Worm (Caenorhabditis elegans) whole organism, L3 larva: ENCODE measurements around the gene F38B7.17.

Experiments
- R02D3.7 ChIP-seq: fragments of 150-350 bp; optimal IDR thresholded peaks from 2 replicates; lab custom pipeline; 2014; ENCODE audit warnings: missing biosample characterization, missing genetic modification characterization
- ama-1 ChIP-seq: fragments of 150-350 bp; optimal IDR thresholded peaks from 2 replicates; lab custom pipeline; 2018
- ceh-28 ChIP-seq: fragments of 150-350 bp; optimal IDR thresholded peaks from 2 replicates; lab custom pipeline; 2014; ENCODE audit warnings: missing biosample characterization, missing genetic modification reagents, missing genetic modification characterization
- ceh-9 ChIP-seq: sonication (generic microtip); optimal IDR thresholded peaks from 2 replicates; lab custom pipeline; 2018; ENCODE audit warnings: missing biosample characterization, missing genetic modification characterization
- egl-27 ChIP-seq: sonication (generic microtip); optimal IDR thresholded peaks from 4 replicates; lab custom pipeline; 2017; ENCODE audit warnings: missing biosample characterization, missing genetic modification reagents, missing genetic modification characterization
- egl-5 ChIP-seq: fragments of 150-350 bp; optimal IDR thresholded peaks from 2 replicates; lab custom pipeline; 2017; ENCODE audit warnings: missing biosample characterization, missing genetic modification reagents, missing genetic modification characterization, inconsistent platforms
- elt-1 ChIP-seq: fragments of 150-350 bp; optimal IDR thresholded peaks from 2 replicates; lab custom pipeline; 2014; ENCODE audit warnings: missing biosample characterization, missing genetic modification characterization
- elt-2 ChIP-seq: sonication (generic microtip); optimal IDR thresholded peaks from 2 replicates; lab custom pipeline; 2016; ENCODE audit warnings: missing genetic modification reagents, mild to moderate bottlenecking, missing genetic modification characterization, missing compliant biosample characterization
- elt-3 ChIP-seq, 3 experiments: fragments of 150-350 bp in 1 of 3; sonication (generic microtip) in 2 of 3; optimal IDR thresholded peaks; 2 replicates in 2 of 3; 4 replicates in 1 of 3; lab custom pipeline; 2014 to 2017; ENCODE audit warnings: missing biosample characterization in 3 of 3, missing genetic modification characterization in 3 of 3
- eor-1 ChIP-seq, 2 experiments: fragments of 150-350 bp; optimal IDR thresholded peaks; 2 replicates each; lab custom pipeline; 2014 to 2018; ENCODE audit warnings: missing biosample characterization in 2 of 2, missing genetic modification characterization in 2 of 2
- fkh-10 ChIP-seq: sonication (generic microtip); optimal IDR thresholded peaks from 2 replicates; lab custom pipeline; 2017; ENCODE audit warnings: missing biosample characterization, missing genetic modification reagents, missing genetic modification characterization
- fkh-2 ChIP-seq: fragments of 150-350 bp; optimal IDR thresholded peaks from 2 replicates; lab custom pipeline; 2014; ENCODE audit warnings: missing biosample characterization, missing genetic modification reagents, missing genetic modification characterization
- fos-1 ChIP-seq: fragments of 150-350 bp; optimal IDR thresholded peaks from 2 replicates; lab custom pipeline; 2014; ENCODE audit warnings: missing biosample characterization, missing genetic modification characterization
- hmg-11 ChIP-seq: sonication (generic microtip); optimal IDR thresholded peaks from 2 replicates; lab custom pipeline; 2016; ENCODE audit warnings: missing genetic modification characterization, missing compliant biosample characterization
- jun-1 ChIP-seq: fragments of 150-350 bp; optimal IDR thresholded peaks from 2 replicates; lab custom pipeline; 2014; ENCODE audit warnings: missing biosample characterization, missing genetic modification reagents, missing genetic modification characterization
- lin-15B ChIP-seq: fragments of 150-350 bp; optimal IDR thresholded peaks from 2 replicates; lab custom pipeline; 2014; ENCODE audit warnings: missing biosample characterization, missing genetic modification characterization
- lsy-12 ChIP-seq: sonication (generic microtip); optimal IDR thresholded peaks from 2 replicates; lab custom pipeline; 2016; ENCODE audit warnings: mild to moderate bottlenecking, missing genetic modification characterization, missing compliant biosample characterization
- mdl-1 ChIP-seq: fragments of 150-350 bp; optimal IDR thresholded peaks from 2 replicates; lab custom pipeline; 2014; ENCODE audit warnings: missing biosample characterization, missing genetic modification characterization
- nhr-23 ChIP-seq: fragments of 150-350 bp; optimal IDR thresholded peaks from 2 replicates; lab custom pipeline; 2014; ENCODE audit warnings: missing biosample characterization, missing genetic modification reagents, missing genetic modification characterization
- nhr-25 ChIP-seq: sonication (generic microtip); optimal IDR thresholded peaks from 2 replicates; lab custom pipeline; 2017; ENCODE audit warnings: missing biosample characterization, missing genetic modification characterization
- nhr-28 ChIP-seq: fragments of 150-350 bp; optimal IDR thresholded peaks from 2 replicates; lab custom pipeline; 2014; ENCODE audit warnings: missing biosample characterization, missing genetic modification characterization
- nhr-43 ChIP-seq: sonication (generic microtip); optimal IDR thresholded peaks from 2 replicates; lab custom pipeline; 2016; ENCODE audit warnings: mild to moderate bottlenecking, missing genetic modification characterization, missing compliant biosample characterization; ENCODE audit not compliant: poor library complexity, severe bottlenecking
- nhr-67 ChIP-seq: fragments of 150-350 bp; optimal IDR thresholded peaks from 2 replicates; lab custom pipeline; 2014; ENCODE audit warnings: missing biosample characterization, missing genetic modification characterization
- nhr-76 ChIP-seq: fragments of 150-350 bp; sonication (generic microtip); optimal IDR thresholded peaks from 5 replicates; lab custom pipeline; 2014; ENCODE audit warnings: missing biosample characterization, missing genetic modification characterization
- nhr-77 ChIP-seq: fragments of 150-350 bp; optimal IDR thresholded peaks from 2 replicates; lab custom pipeline; 2014; ENCODE audit warnings: missing biosample characterization, missing genetic modification characterization
- pha-4 ChIP-seq: fragments of 150-350 bp; optimal IDR thresholded peaks from 2 replicates; lab custom pipeline; 2014; ENCODE audit warnings: missing biosample characterization, missing genetic modification reagents, missing genetic modification characterization
- pqm-1 ChIP-seq: fragments of 150-350 bp; optimal IDR thresholded peaks from 2 replicates; lab custom pipeline; 2017; ENCODE audit warnings: missing biosample characterization, missing genetic modification characterization, inconsistent platforms
- sea-2 ChIP-seq: fragments of 150-350 bp; sonication (generic microtip); optimal IDR thresholded peaks from 4 replicates; lab custom pipeline; 2014; ENCODE audit warnings: missing biosample characterization, missing genetic modification reagents, missing genetic modification characterization
- snpc-4 ChIP-seq: fragments of 150-350 bp; optimal IDR thresholded peaks from 2 replicates; lab custom pipeline; 2014; ENCODE audit warnings: missing biosample characterization, missing genetic modification characterization
- tbx-2 ChIP-seq: sonication (generic microtip); optimal IDR thresholded peaks from 2 replicates; lab custom pipeline; 2016; ENCODE audit warnings: mild to moderate bottlenecking, missing genetic modification characterization, missing compliant biosample characterization
- unc-39 ChIP-seq: sonication (generic microtip); optimal IDR thresholded peaks from 4 replicates; lab custom pipeline; 2017; ENCODE audit warnings: missing biosample characterization, missing genetic modification characterization
- unc-62 ChIP-seq: fragments of 150-350 bp; sonication (generic microtip); optimal IDR thresholded peaks from 4 replicates; lab custom pipeline; 2014; ENCODE audit warnings: missing biosample characterization, missing genetic modification reagents, missing genetic modification characterization
- zag-1 ChIP-seq: fragments of 150-350 bp; optimal IDR thresholded peaks from 2 replicates; lab custom pipeline; 2014; ENCODE audit warnings: missing biosample characterization, missing genetic modification characterization
- ztf-4 ChIP-seq: fragments of 150-350 bp; optimal IDR thresholded peaks from 2 replicates; lab custom pipeline; 2014; ENCODE audit warnings: missing biosample characterization, missing genetic modification characterization

F38B7.17 gene

ce11 chrV:11572803-11573490 is 24.2 kb upstream of the F38B7.17 start, which contains the start of the genes H12C20.7 and nhr-68 (continued):
- TF ChIP-seq lin-15B (tag; lab: Kevin White, UChicago) = peak; percentile 23
- TF ChIP-seq ceh-9 (tag; lab: Kevin White, UChicago) = no peak
- TF ChIP-seq snpc-4 = no peak
- peak; percentile 93 for TF ChIP-seq nhr-23 (tag; lab: Kevin White, UChicago)
- no peak for TF ChIP-seq eor-1 (tag; optimal IDR thresholded peaks at IDR 0.05; lab: Kevin White, UChicago)
- TF ChIP-seq nhr-28 (tag; lab: Kevin White, UChicago) = peak; percentile 48
- TF ChIP-seq mdl-1 (tag; lab: Kevin White, UChicago) = peak; percentile 76
- TF ChIP-seq tbx-2 (tag; lab: Kevin White, UChicago) = peak; percentile 87
- TF ChIP-seq pqm-1 (tag; lab: Kevin White, UChicago) = peak; percentile 99
- peak; percentile 52 for TF ChIP-seq ztf-4 (tag; lab: Kevin White, UChicago)
- TF ChIP-seq lsy-12 (tag; lab: Kevin White, UChicago) = peak; percentile 95
- TF ChIP-seq fos-1 (tag; lab: Kevin White, UChicago) = peak; percentile 60
- peak; percentile 91 for TF ChIP-seq jun-1
- peak; percentile 22 for TF ChIP-seq unc-62
- TF ChIP-seq nhr-76 = peak; percentile 9
- peak; percentile 50 for TF ChIP-seq R02D3.7 (tag; lab: Kevin White, UChicago)
- no peak for TF ChIP-seq zag-1 (tag; lab: Kevin White, UChicago)
- no peak for TF ChIP-seq fkh-10 (GFP tag; lab: Kevin White, UChicago)

ce11 chrV:11570169-11570651 is 21.4 kb upstream of the F38B7.17 start, which contains the start of the genes nhr-101 and pms-2:
TSS of gene nhr-101 (plus strand) at chrV:11570476.
TSS of gene pms-2 (minus strand) at chrV:11570601.
- no peak for TF ChIP-seq nhr-76
- TF ChIP-seq pqm-1 (tag; lab: Kevin White, UChicago) = peak; percentile 11
- TF ChIP-seq hmg-11 (tag; lab: Kevin White, UChicago) = no peak
- TF ChIP-seq nhr-43 (tag; lab: Kevin White, UChicago) = no peak
- no peak for TF ChIP-seq R02D3.7 (tag; lab: Kevin White, UChicago)
- TF ChIP-seq ama-1 (lab: Kevin White, UChicago) = no peak
- no peak for TF ChIP-seq fos-1 (tag; lab: Kevin White, UChicago)
- no peak for TF ChIP-seq fkh-2 (tag; lab: Kevin White, UChicago)
- TF ChIP-seq nhr-67 = no peak
- TF ChIP-seq egl-5 (tag; lab: Kevin White, UChicago) = no peak
- no peak for TF ChIP-seq jun-1
- peak; percentile 19 for TF ChIP-seq elt-2 (tag; lab: Kevin White, UChicago)
- no peak for TF ChIP-seq elt-1
- TF ChIP-seq egl-27 (tag; lab: Kevin White, UChicago) = no peak
- no peak for TF ChIP-seq sea-2 (GFP tag; lab: Kevin White, UChicago)

- TF ChIP-seq sea-2 (GFP tag; lab: Kevin White, UChicago) (no peak), nhr-25 (tag; lab: Kevin White, UChicago) (no peak), nhr-23 (tag; lab: Kevin White, UChicago) (no peak)
These were observed 15.8 kb upstream of the F38B7.17 start, which contains the start of gene srx-87 for ce11 chrV:11564573-11564972. TSS of gene srx-87 (plus strand) at chrV:11564873.

DNA sequence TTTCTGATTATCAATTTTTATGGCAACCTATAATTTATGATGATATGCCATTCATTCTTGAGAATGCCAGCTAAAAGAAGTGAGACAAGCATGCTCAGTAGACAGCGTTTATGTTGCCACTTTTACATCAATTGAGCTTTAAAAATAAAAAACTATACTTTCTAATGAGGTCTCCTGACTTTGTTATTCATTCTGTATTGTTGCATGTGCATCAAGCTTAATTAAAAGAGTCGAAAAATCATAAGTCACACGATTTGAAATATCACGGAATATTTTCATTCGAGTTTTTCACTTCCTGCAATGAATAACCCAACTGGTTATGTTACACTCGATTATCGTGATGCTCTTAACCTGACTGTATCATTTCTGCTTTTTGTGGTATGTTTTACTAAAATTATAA is 13.9 kb upstream of the F38B7.17 start, which contains the start of gene srx-86:
srx-86 (plus strand) TSS at position 301 of the 400 bp plus-strand sequence.
- TF ChIP-seq nhr-77 (tag; lab: Kevin White, UChicago) = no peak
- no peak for TF ChIP-seq ama-1 (lab: Kevin White, UChicago)
- TF ChIP-seq elt-3 (tag; optimal IDR thresholded peaks at IDR 0.05; lab: Kevin White, UChicago) = no peak
- TF ChIP-seq lin-15B (tag; lab: Kevin White, UChicago) = no peak
- TF ChIP-seq mdl-1 (tag; lab: Kevin White, UChicago) = no peak
- no peak for TF ChIP-seq egl-27 (tag; lab: Kevin White, UChicago)
- TF ChIP-seq unc-39 (tag; lab: Kevin White, UChicago) = no peak
- TF ChIP-seq zag-1 (tag; lab: Kevin White, UChicago) = no peak
- TF ChIP-seq pha-4 (tag; lab: Kevin White, UChicago) = no peak
- no peak for TF ChIP-seq ceh-28 (tag; lab: Kevin White, UChicago)
- no peak for TF ChIP-seq R02D3.7 (tag; lab: Kevin White, UChicago)
- no peak for TF ChIP-seq jun-1
- TF ChIP-seq, all 47 proteins: peak for 0
